In genomic region chr3R:13271758-13272157, dm6 we compare ENCODE assay signal across 1 fruit fly cellular context.
TF ChIP-seq lines count a peak whose summit lies in the region.

TSS of gene TBC1D5 (minus strand) at chr3R:13272011.

TF ChIP-seq in whole organism, embryonic, 481 proteins besides CTCF, POLR2A, EP300 and RAD21 (continued from another document):
- TF ChIP-seq Dref (GFP tag; IDR thresholded peaks at IDR 0.05; lab: Robert Waterston, UW) (no peak), Lhr (GFP tag; optimal IDR thresholded peaks at IDR 0.05; lab: Kevin White, UChicago) (peak; percentile 11), vnd (GFP tag; IDR thresholded peaks at IDR 0.05; lab: Robert Waterston, UW; ENCODE audit: partially characterized antibody) (no peak), dmrt99B (tag; optimal IDR thresholded peaks at IDR 0.05; lab: Kevin White, UChicago) (no peak), CG3726 (GFP tag; IDR thresholded peaks at IDR 0.05; lab: Robert Waterston, UW) (no peak), bcd (GFP tag; optimal IDR thresholded peaks at IDR 0.05; lab: Kevin White, UChicago) (no peak), stwl (tag; optimal IDR thresholded peaks at IDR 0.05; lab: Kevin White, UChicago) (peak; percentile 80), bab2 (GFP tag; optimal IDR thresholded peaks at IDR 0.05; lab: Kevin White, UChicago) (no peak), Asciz (GFP tag; optimal IDR thresholded peaks at IDR 0.05; lab: Kevin White, UChicago) (no peak), lov (optimal IDR thresholded peaks at IDR 0.05; lab: Kevin White, UChicago) (no peak), lov (GFP tag; IDR thresholded peaks at IDR 0.05; lab: Robert Waterston, UW) (no peak), CG43689 (GFP tag; IDR thresholded peaks at IDR 0.05; lab: Robert Waterston, UW) (no peak), CG10979 (tag; optimal IDR thresholded peaks at IDR 0.05; lab: Kevin White, UChicago) (no peak), h (optimal IDR thresholded peaks at IDR 0.05; lab: Kevin White, UChicago) (no peak), CG10267 (tag; optimal IDR thresholded peaks at IDR 0.05; lab: Kevin White, UChicago) (peak; percentile 18), CG15514 (GFP tag; optimal IDR thresholded peaks at IDR 0.05; lab: Kevin White, UChicago) (peak; percentile 6), Atf3 (GFP tag; optimal IDR thresholded peaks at IDR 0.05; lab: Kevin White, UChicago) (no peak), CG10209 (GFP tag; optimal IDR thresholded peaks at IDR 0.05; lab: Kevin White, UChicago) (no peak), gsb (GFP tag; IDR thresholded peaks at IDR 0.05; lab: Robert Waterston, UW) (no peak), E2f2 (GFP tag; IDR thresholded peaks at IDR 0.05; lab: Robert Waterston, UW) (peak; percentile 76), CG32532 (GFP tag; IDR thresholded peaks at IDR 0.05; lab: Robert Waterston, UW) (no peak), CG5245 (GFP tag; optimal IDR thresholded peaks at IDR 0.05; lab: Kevin White, UChicago) (no peak), CG2116 (GFP tag; optimal IDR thresholded peaks at IDR 0.05; lab: Kevin White, UChicago) (peak; percentile 1), CG4404 (GFP tag; IDR thresholded peaks at IDR 0.05; lab: Robert Waterston, UW) (no peak), gcm2 (GFP tag; optimal IDR thresholded peaks at IDR 0.05; lab: Kevin White, UChicago) (no peak), zfh2 (GFP tag; optimal IDR thresholded peaks at IDR 0.05; lab: Kevin White, UChicago) (no peak), nmo (GFP tag; optimal IDR thresholded peaks at IDR 0.05; lab: Kevin White, UChicago) (peak; percentile 2), YL-1 (GFP tag; optimal IDR thresholded peaks at IDR 0.05; lab: Kevin White, UChicago) (peak; percentile 36), fd3F (GFP tag; optimal IDR thresholded peaks at IDR 0.05; lab: Kevin White, UChicago) (no peak), nau (GFP tag; optimal IDR thresholded peaks at IDR 0.05; lab: Kevin White, UChicago) (no peak), kni (GFP tag; optimal IDR thresholded peaks at IDR 0.05; lab: Kevin White, UChicago) (no peak), CG7372 (GFP tag; IDR thresholded peaks at IDR 0.05; lab: Robert Waterston, UW) (no peak), CG4617 (GFP tag; optimal IDR thresholded peaks at IDR 0.05; lab: Kevin White, UChicago; ENCODE audit: borderline replicate concordance) (peak; percentile 67), exex (tag; optimal IDR thresholded peaks at IDR 0.05; lab: Kevin White, UChicago) (no peak), CHES-1-like (GFP tag; optimal IDR thresholded peaks at IDR 0.05; lab: Kevin White, UChicago) (no peak), Mad (GFP tag; optimal IDR thresholded peaks at IDR 0.05; lab: Kevin White, UChicago) (no peak), CG12769 (tag; optimal IDR thresholded peaks at IDR 0.05; lab: Kevin White, UChicago) (no peak), Dad (GFP tag; optimal IDR thresholded peaks at IDR 0.05; lab: Kevin White, UChicago) (no peak), H2.0 (GFP tag; IDR thresholded peaks at IDR 0.05; lab: Robert Waterston, UW) (no peak), da (GFP tag; optimal IDR thresholded peaks at IDR 0.05; lab: Kevin White, UChicago) (no peak), grn (GFP tag; optimal IDR thresholded peaks at IDR 0.05; lab: Kevin White, UChicago) (no peak), ase (GFP tag; IDR thresholded peaks at IDR 0.05; lab: Robert Waterston, UW) (no peak), Chrac-16 (GFP tag; optimal IDR thresholded peaks at IDR 0.05; lab: Kevin White, UChicago) (no peak), bsh (GFP tag; optimal IDR thresholded peaks at IDR 0.05; lab: Kevin White, UChicago) (no peak), lab (GFP tag; optimal IDR thresholded peaks at IDR 0.05; lab: Kevin White, UChicago) (no peak), CG13287 (GFP tag; IDR thresholded peaks at IDR 0.05; lab: Robert Waterston, UW; ENCODE audit: partially characterized antibody) (peak; percentile 18; the same call in 1 of the 2 replicates), Dp (GFP tag; optimal IDR thresholded peaks at IDR 0.05; lab: Kevin White, UChicago) (peak; percentile 69), Med (GFP tag; lab: Kevin White, UChicago) (no peak), CG2678 (tag; optimal IDR thresholded peaks at IDR 0.05; lab: Kevin White, UChicago) (no peak), danr (GFP tag; IDR thresholded peaks at IDR 0.05; lab: Robert Waterston, UW) (no peak), Stat92E (GFP tag; optimal IDR thresholded peaks at IDR 0.05; lab: Kevin White, UChicago) (peak in 1 of 3 experiments; percentile 3), ken (GFP tag; IDR thresholded peaks at IDR 0.05; lab: Robert Waterston, UW) (no peak), ham (GFP tag; IDR thresholded peaks at IDR 0.05; lab: Robert Waterston, UW) (no peak), chinmo (GFP tag; IDR thresholded peaks at IDR 0.05; lab: Robert Waterston, UW; ENCODE audit: partially characterized antibody) (peak; percentile 44; the same call in 1 of the 4 replicates), CG12155 (GFP tag; optimal IDR thresholded peaks at IDR 0.05; lab: Kevin White, UChicago) (no peak), lbe (GFP tag; optimal IDR thresholded peaks at IDR 0.05; lab: Kevin White, UChicago) (no peak), CG17385 (GFP tag; optimal IDR thresholded peaks at IDR 0.05; lab: Kevin White, UChicago) (no peak), unc-4 (GFP tag; IDR thresholded peaks at IDR 0.05; lab: Robert Waterston, UW; ENCODE audit: partially characterized antibody) (no peak), CG11456 (GFP tag; IDR thresholded peaks at IDR 0.05; lab: Robert Waterston, UW) (no peak), MESR4 (GFP tag; optimal IDR thresholded peaks at IDR 0.05; lab: Kevin White, UChicago) (peak; percentile 79), schlank (tag; optimal IDR thresholded peaks at IDR 0.05; lab: Kevin White, UChicago) (no peak), MBD-R2 (GFP tag; IDR thresholded peaks at IDR 0.05; lab: Robert Waterston, UW) (peak; percentile 79), HHEX (GFP tag; optimal IDR thresholded peaks at IDR 0.05; lab: Kevin White, UChicago) (no peak), CG30431 (GFP tag; optimal IDR thresholded peaks at IDR 0.05; lab: Kevin White, UChicago) (no peak), chif (GFP tag; optimal IDR thresholded peaks at IDR 0.05; lab: Kevin White, UChicago) (no peak), CG18262 (tag; optimal IDR thresholded peaks at IDR 0.05; lab: Kevin White, UChicago) (no peak), Trl (optimal IDR thresholded peaks at IDR 0.05; lab: Kevin White, UChicago) (no peak), Trl (GFP tag; optimal IDR thresholded peaks at IDR 0.05; lab: Kevin White, UChicago) (no peak), Max (GFP tag; optimal IDR thresholded peaks at IDR 0.05; lab: Kevin White, UChicago) (no peak), CG6254 (GFP tag; optimal IDR thresholded peaks at IDR 0.05; lab: Kevin White, UChicago) (no peak), CG12299 (tag; optimal IDR thresholded peaks at IDR 0.05; lab: Kevin White, UChicago) (no peak), trem (tag; optimal IDR thresholded peaks at IDR 0.05; lab: Kevin White, UChicago) (peak; percentile 4), CG7839 (tag; optimal IDR thresholded peaks at IDR 0.05; lab: Kevin White, UChicago) (no peak), Hand (GFP tag; optimal IDR thresholded peaks at IDR 0.05; lab: Kevin White, UChicago) (no peak), scrt (GFP tag; optimal IDR thresholded peaks at IDR 0.05; lab: Kevin White, UChicago) (no peak), chm (GFP tag; IDR thresholded peaks at IDR 0.05; lab: Robert Waterston, UW) (0 out of 2 replicates have a peak, but pooled peaks have one; percentile 38), onecut (GFP tag; IDR thresholded peaks at IDR 0.05; lab: Robert Waterston, UW) (no peak), Sry-δ (GFP tag; optimal IDR thresholded peaks at IDR 0.05; lab: Kevin White, UChicago) (no peak), sens (GFP tag; lab: Kevin White, UChicago) (peak; percentile 76), Elba2 (GFP tag; optimal IDR thresholded peaks at IDR 0.05; lab: Kevin White, UChicago) (no peak), Ets97D (GFP tag; optimal IDR thresholded peaks at IDR 0.05; lab: Kevin White, UChicago) (peak; percentile 32), dan (GFP tag; IDR thresholded peaks at IDR 0.05; lab: Robert Waterston, UW) (no peak), CG31441 (GFP tag; IDR thresholded peaks at IDR 0.05; lab: Robert Waterston, UW) (no peak), BEAF-32 (GFP tag; optimal IDR thresholded peaks at IDR 0.05; lab: Kevin White, UChicago) (peak; percentile 22), HmgZ (tag; optimal IDR thresholded peaks at IDR 0.05; lab: Kevin White, UChicago) (peak; percentile 22), CG1233 (GFP tag; optimal IDR thresholded peaks at IDR 0.05; lab: Kevin White, UChicago) (no peak), vvl (GFP tag; IDR thresholded peaks at IDR 0.05; lab: Robert Waterston, UW) (peak; percentile 90)
